1 fruit fly cellular context compared by ENCODE assay signal in the genomic region with DNA sequence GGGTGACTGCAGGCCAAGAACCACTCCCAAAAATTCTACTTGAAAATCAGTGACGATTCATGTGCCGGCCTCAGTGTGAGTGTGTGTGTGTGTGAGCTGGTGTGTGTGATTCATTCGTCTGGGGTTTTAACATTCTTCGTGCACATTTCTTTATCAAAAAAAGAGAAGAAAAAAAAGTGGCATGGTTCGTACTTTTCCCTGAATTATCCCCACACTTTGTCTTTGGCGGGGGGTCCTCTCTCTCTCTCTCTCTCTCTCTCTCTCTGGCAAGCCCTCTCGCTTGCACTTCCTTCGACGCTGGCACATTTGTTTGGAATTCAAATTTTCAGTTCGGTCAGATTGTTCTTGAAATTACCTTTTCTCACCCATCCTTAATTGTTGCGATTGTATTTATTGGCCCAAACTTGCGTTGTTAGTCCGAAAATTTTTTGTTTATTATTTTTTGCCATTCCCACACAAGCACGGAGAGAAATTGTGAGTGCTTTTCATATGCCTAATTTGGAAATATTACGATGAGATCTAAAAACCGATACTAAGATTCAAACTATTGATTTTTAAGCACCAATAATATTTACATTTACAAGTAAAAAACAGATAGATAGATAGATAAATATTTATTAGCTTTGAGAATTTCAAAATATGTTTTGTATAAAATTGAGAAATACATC.
TF ChIP-seq lines count a peak whose summit lies in the region.

No protein-coding gene starts in this region.

TF ChIP-seq in whole organism, embryonic, 481 proteins besides CTCF, POLR2A, EP300 and RAD21 (continued from another document and continues in another):
- TF ChIP-seq caup (GFP tag; optimal IDR thresholded peaks at IDR 0.05; lab: Kevin White, UChicago; ENCODE audit: severe bottlenecking), result no peak
- no peak for TF ChIP-seq CG12299 (tag; optimal IDR thresholded peaks at IDR 0.05; lab: Kevin White, UChicago)
- no peak for TF ChIP-seq h (optimal IDR thresholded peaks at IDR 0.05; lab: Kevin White, UChicago)
- peak; percentile 59 for TF ChIP-seq zf30C (GFP tag; optimal IDR thresholded peaks at IDR 0.05; lab: Kevin White, UChicago)
- no peak for TF ChIP-seq CG12744 (GFP tag; optimal IDR thresholded peaks at IDR 0.05; lab: Kevin White, UChicago)
- TF ChIP-seq CG8924 (tag; optimal IDR thresholded peaks at IDR 0.05; lab: Kevin White, UChicago), result no peak
- TF ChIP-seq knrl (GFP tag; IDR thresholded peaks at IDR 0.05; lab: Robert Waterston, UW; ENCODE audit: partially characterized antibody), result no peak
- no peak for TF ChIP-seq Sry-β (GFP tag; optimal IDR thresholded peaks at IDR 0.05; lab: Kevin White, UChicago)
- TF ChIP-seq CG17829 (tag; optimal IDR thresholded peaks at IDR 0.05; lab: Kevin White, UChicago), result no peak
- TF ChIP-seq BtbVII (GFP tag; optimal IDR thresholded peaks at IDR 0.05; lab: Kevin White, UChicago), result no peak
- no peak for TF ChIP-seq NK7.1 (GFP tag; optimal IDR thresholded peaks at IDR 0.05; lab: Kevin White, UChicago)
- TF ChIP-seq sima (GFP tag; optimal IDR thresholded peaks at IDR 0.05; lab: Kevin White, UChicago), result no peak
- no peak for TF ChIP-seq CG18764 (GFP tag; optimal IDR thresholded peaks at IDR 0.05; lab: Kevin White, UChicago)
- TF ChIP-seq lola (GFP tag; optimal IDR thresholded peaks at IDR 0.05; lab: Kevin White, UChicago), result no peak
- no peak for TF ChIP-seq CG11695 (GFP tag; IDR thresholded peaks at IDR 0.05; lab: Robert Waterston, UW)
- TF ChIP-seq CG3726 (GFP tag; IDR thresholded peaks at IDR 0.05; lab: Robert Waterston, UW), result no peak
- no peak for TF ChIP-seq Hr3 (GFP tag; optimal IDR thresholded peaks at IDR 0.05; lab: Kevin White, UChicago)
- peak; percentile 22 for TF ChIP-seq slp2 (GFP tag; optimal IDR thresholded peaks at IDR 0.05; lab: Kevin White, UChicago)
- peak; percentile 39 for TF ChIP-seq row (GFP tag; IDR thresholded peaks at IDR 0.05; lab: Robert Waterston, UW)
- no peak for TF ChIP-seq Rx (GFP tag; IDR thresholded peaks at IDR 0.05; lab: Robert Waterston, UW)
- TF ChIP-seq crol (GFP tag; IDR thresholded peaks at IDR 0.05; lab: Robert Waterston, UW), result peak; percentile 84
- TF ChIP-seq Doc3 (GFP tag; IDR thresholded peaks at IDR 0.05; lab: Robert Waterston, UW; ENCODE audit: partially characterized antibody), result no peak
- TF ChIP-seq Myb (GFP tag; optimal IDR thresholded peaks at IDR 0.05; lab: Kevin White, UChicago), result no peak
- no peak for TF ChIP-seq CG5245 (GFP tag; optimal IDR thresholded peaks at IDR 0.05; lab: Kevin White, UChicago)
- TF ChIP-seq E2f2 (GFP tag; IDR thresholded peaks at IDR 0.05; lab: Robert Waterston, UW), result 0 out of 2 replicates have a peak, but pooled peaks have one; percentile 6
- TF ChIP-seq CG2120 (GFP tag; optimal IDR thresholded peaks at IDR 0.05; lab: Kevin White, UChicago), result peak; percentile 60
- no peak for TF ChIP-seq ERR (GFP tag; optimal IDR thresholded peaks at IDR 0.05; lab: Kevin White, UChicago)
- peak; percentile 32 for TF ChIP-seq PHDP (tag; optimal IDR thresholded peaks at IDR 0.05; lab: Kevin White, UChicago)
- TF ChIP-seq gcm2 (GFP tag; optimal IDR thresholded peaks at IDR 0.05; lab: Kevin White, UChicago), result no peak
- no peak for TF ChIP-seq CG34224 (GFP tag; IDR thresholded peaks at IDR 0.05; lab: Robert Waterston, UW; ENCODE audit: partially characterized antibody)
- TF ChIP-seq grn (GFP tag; optimal IDR thresholded peaks at IDR 0.05; lab: Kevin White, UChicago), result no peak
- TF ChIP-seq CG11085 (GFP tag; IDR thresholded peaks at IDR 0.05; lab: Robert Waterston, UW), result no peak
- TF ChIP-seq CG2199 (GFP tag; IDR thresholded peaks at IDR 0.05; lab: Robert Waterston, UW), result 0 out of 3 replicates have a peak, but pooled peaks have one; percentile 49
- TF ChIP-seq Med (GFP tag; lab: Kevin White, UChicago), result peak; percentile 59
- no peak for TF ChIP-seq Stat92E (GFP tag; optimal IDR thresholded peaks at IDR 0.05; lab: Kevin White, UChicago)
- TF ChIP-seq rib (GFP tag; IDR thresholded peaks at IDR 0.05; lab: Robert Waterston, UW), result 0 out of 2 replicates have a peak, but pooled peaks have one; percentile 12
- no peak for TF ChIP-seq CG12236 (GFP tag; optimal IDR thresholded peaks at IDR 0.05; lab: Kevin White, UChicago)
- TF ChIP-seq Dp (GFP tag; optimal IDR thresholded peaks at IDR 0.05; lab: Kevin White, UChicago), result no peak
- no peak for TF ChIP-seq CG16863 (GFP tag; optimal IDR thresholded peaks at IDR 0.05; lab: Kevin White, UChicago)
- TF ChIP-seq jumu (GFP tag; optimal IDR thresholded peaks at IDR 0.05; lab: Kevin White, UChicago), result no peak
- no peak for TF ChIP-seq NC2β (GFP tag; optimal IDR thresholded peaks at IDR 0.05; lab: Kevin White, UChicago)
- TF ChIP-seq CG9876 (GFP tag; optimal IDR thresholded peaks at IDR 0.05; lab: Kevin White, UChicago), result no peak
- peak; percentile 8 for TF ChIP-seq CG17359 (tag; optimal IDR thresholded peaks at IDR 0.05; lab: Kevin White, UChicago)
- TF ChIP-seq grau (tag; optimal IDR thresholded peaks at IDR 0.05; lab: Kevin White, UChicago), result peak; percentile 60
- peak in 1 of 2 experiments; percentile 43 for TF ChIP-seq Hr51 (GFP tag; optimal IDR thresholded peaks at IDR 0.05; lab: Kevin White, UChicago)
- peak; percentile 40 for TF ChIP-seq CG30403 (GFP tag; optimal IDR thresholded peaks at IDR 0.05; lab: Kevin White, UChicago)
- TF ChIP-seq crp (GFP tag; optimal IDR thresholded peaks at IDR 0.05; lab: Kevin White, UChicago), result no peak
- TF ChIP-seq CG10543 (GFP tag; optimal IDR thresholded peaks at IDR 0.05; lab: Kevin White, UChicago), result no peak
- TF ChIP-seq CG13424 (tag; optimal IDR thresholded peaks at IDR 0.05; lab: Kevin White, UChicago), result peak; percentile 9
- peak; percentile 58 for TF ChIP-seq gem (tag; optimal IDR thresholded peaks at IDR 0.05; lab: Kevin White, UChicago)
- TF ChIP-seq CG12155 (GFP tag; optimal IDR thresholded peaks at IDR 0.05; lab: Kevin White, UChicago), result no peak
- TF ChIP-seq Atf3 (GFP tag; optimal IDR thresholded peaks at IDR 0.05; lab: Kevin White, UChicago), result no peak
- no peak for TF ChIP-seq da (GFP tag; optimal IDR thresholded peaks at IDR 0.05; lab: Kevin White, UChicago)
- no peak for TF ChIP-seq hb (GFP tag; IDR thresholded peaks at IDR 0.05; lab: Robert Waterston, UW; ENCODE audit: partially characterized antibody)
- TF ChIP-seq CG12659 (GFP tag; optimal IDR thresholded peaks at IDR 0.05; lab: Kevin White, UChicago), result no peak
- TF ChIP-seq eyg (GFP tag; optimal IDR thresholded peaks at IDR 0.05; lab: Kevin White, UChicago), result no peak
- no peak for TF ChIP-seq dysf (GFP tag; IDR thresholded peaks at IDR 0.05; lab: Robert Waterston, UW)
- no peak for TF ChIP-seq CG2875 (GFP tag; optimal IDR thresholded peaks at IDR 0.05; lab: Kevin White, UChicago)
- no peak for TF ChIP-seq zen (tag; optimal IDR thresholded peaks at IDR 0.05; lab: Kevin White, UChicago)
- TF ChIP-seq Abd-B (GFP tag; optimal IDR thresholded peaks at IDR 0.05; lab: Kevin White, UChicago), result no peak
- TF ChIP-seq nerfin-2 (GFP tag; IDR thresholded peaks at IDR 0.05; lab: Robert Waterston, UW; ENCODE audit: partially characterized antibody), result no peak
- TF ChIP-seq br (optimal IDR thresholded peaks at IDR 0.05; lab: Kevin White, UChicago), result no peak
- no peak for TF ChIP-seq Lpt (GFP tag; optimal IDR thresholded peaks at IDR 0.05; lab: Kevin White, UChicago)
- TF ChIP-seq Sry-δ (GFP tag; optimal IDR thresholded peaks at IDR 0.05; lab: Kevin White, UChicago), result no peak
- TF ChIP-seq onecut (GFP tag; IDR thresholded peaks at IDR 0.05; lab: Robert Waterston, UW), result no peak
- TF ChIP-seq fru (optimal IDR thresholded peaks at IDR 0.05; lab: Kevin White, UChicago), result no peak
- no peak for TF ChIP-seq CG1233 (GFP tag; optimal IDR thresholded peaks at IDR 0.05; lab: Kevin White, UChicago)
- TF ChIP-seq bowl (GFP tag; IDR thresholded peaks at IDR 0.05; lab: Robert Waterston, UW), result no peak
- 0 out of 2 replicates have a peak, but pooled peaks have one; percentile 31 for TF ChIP-seq CG32532 (GFP tag; IDR thresholded peaks at IDR 0.05; lab: Robert Waterston, UW)
- TF ChIP-seq cg (GFP tag; optimal IDR thresholded peaks at IDR 0.05; lab: Kevin White, UChicago), result peak; percentile 77
- no peak for TF ChIP-seq CG10267 (tag; optimal IDR thresholded peaks at IDR 0.05; lab: Kevin White, UChicago)
- peak; percentile 40 for TF ChIP-seq Bteb2 (GFP tag; optimal IDR thresholded peaks at IDR 0.05; lab: Kevin White, UChicago)
- no peak for TF ChIP-seq gfzf (GFP tag; optimal IDR thresholded peaks at IDR 0.05; lab: Kevin White, UChicago)
- no peak for TF ChIP-seq CG6654 (GFP tag; optimal IDR thresholded peaks at IDR 0.05; lab: Kevin White, UChicago)
- TF ChIP-seq CG14441 (GFP tag; IDR thresholded peaks at IDR 0.05; lab: Robert Waterston, UW), result 0 out of 2 replicates have a peak, but pooled peaks have one; percentile 5
- no peak for TF ChIP-seq mirr (GFP tag; optimal IDR thresholded peaks at IDR 0.05; lab: Kevin White, UChicago)
- no peak for TF ChIP-seq Oli (tag; optimal IDR thresholded peaks at IDR 0.05; lab: Kevin White, UChicago)
- TF ChIP-seq CG9437 (GFP tag; optimal IDR thresholded peaks at IDR 0.05; lab: Kevin White, UChicago), result peak; percentile 31
- TF ChIP-seq tio (GFP tag; optimal IDR thresholded peaks at IDR 0.05; lab: Kevin White, UChicago), result peak; percentile 8
- no peak for TF ChIP-seq CG2129 (GFP tag; IDR thresholded peaks at IDR 0.05; lab: Robert Waterston, UW; ENCODE audit: partially characterized antibody)
- no peak for TF ChIP-seq CG7786 (GFP tag; optimal IDR thresholded peaks at IDR 0.05; lab: Kevin White, UChicago)
- peak; percentile 17 for TF ChIP-seq zfh2 (GFP tag; optimal IDR thresholded peaks at IDR 0.05; lab: Kevin White, UChicago)
- no peak for TF ChIP-seq CG4328 (GFP tag; optimal IDR thresholded peaks at IDR 0.05; lab: Kevin White, UChicago)
- no peak for TF ChIP-seq ato (GFP tag; IDR thresholded peaks at IDR 0.05; lab: Robert Waterston, UW; ENCODE audit: partially characterized antibody)
- no peak for TF ChIP-seq CG31441 (GFP tag; IDR thresholded peaks at IDR 0.05; lab: Robert Waterston, UW)
- TF ChIP-seq ara (GFP tag; IDR thresholded peaks at IDR 0.05; lab: Robert Waterston, UW), result no peak
- no peak for TF ChIP-seq CG9215 (GFP tag; IDR thresholded peaks at IDR 0.05; lab: Robert Waterston, UW)
- TF ChIP-seq Sin3A (optimal IDR thresholded peaks at IDR 0.05; lab: Kevin White, UChicago), result no peak
- no peak for TF ChIP-seq D (optimal IDR thresholded peaks at IDR 0.05; lab: Kevin White, UChicago)
- TF ChIP-seq D (GFP tag; optimal IDR thresholded peaks at IDR 0.05; lab: Kevin White, UChicago), result no peak
- TF ChIP-seq H15 (GFP tag; IDR thresholded peaks at IDR 0.05; lab: Robert Waterston, UW), result no peak
- no peak for TF ChIP-seq CG5180 (GFP tag; optimal IDR thresholded peaks at IDR 0.05; lab: Kevin White, UChicago)
- TF ChIP-seq z (GFP tag; IDR thresholded peaks at IDR 0.05; lab: Robert Waterston, UW), result no peak
- TF ChIP-seq zfh1 (GFP tag; IDR thresholded peaks at IDR 0.05; lab: Robert Waterston, UW), result no peak
- TF ChIP-seq sd (tag; optimal IDR thresholded peaks at IDR 0.05; lab: Kevin White, UChicago), result peak; percentile 88
- TF ChIP-seq CG30020 (tag; optimal IDR thresholded peaks at IDR 0.05; lab: Kevin White, UChicago), result no peak
- TF ChIP-seq sna (GFP tag; IDR thresholded peaks at IDR 0.05; lab: Robert Waterston, UW; ENCODE audit: partially characterized antibody), result no peak
- peak; percentile 32 for TF ChIP-seq CG7839 (tag; optimal IDR thresholded peaks at IDR 0.05; lab: Kevin White, UChicago)
- no peak for TF ChIP-seq Aef1 (GFP tag; IDR thresholded peaks at IDR 0.05; lab: Robert Waterston, UW)
- no peak for TF ChIP-seq Chrac-16 (GFP tag; optimal IDR thresholded peaks at IDR 0.05; lab: Kevin White, UChicago)
- TF ChIP-seq stc (GFP tag; IDR thresholded peaks at IDR 0.05; lab: Robert Waterston, UW), result no peak
- TF ChIP-seq vvl (GFP tag; IDR thresholded peaks at IDR 0.05; lab: Robert Waterston, UW), result no peak
- no peak for TF ChIP-seq CG10147 (GFP tag; optimal IDR thresholded peaks at IDR 0.05; lab: Kevin White, UChicago)
- TF ChIP-seq run (tag; optimal IDR thresholded peaks at IDR 0.05; lab: Kevin White, UChicago), result no peak
- no peak for TF ChIP-seq HLH3B (GFP tag; IDR thresholded peaks at IDR 0.05; lab: Robert Waterston, UW)
- TF ChIP-seq seq (GFP tag; IDR thresholded peaks at IDR 0.05; lab: Robert Waterston, UW), result 0 out of 2 replicates have a peak, but pooled peaks have one; percentile 7
- TF ChIP-seq unc-4 (GFP tag; IDR thresholded peaks at IDR 0.05; lab: Robert Waterston, UW; ENCODE audit: partially characterized antibody), result no peak
- TF ChIP-seq Mes4 (GFP tag; optimal IDR thresholded peaks at IDR 0.05; lab: Kevin White, UChicago), result no peak
- no peak for TF ChIP-seq btn (GFP tag; optimal IDR thresholded peaks at IDR 0.05; lab: Kevin White, UChicago)
- TF ChIP-seq sens (GFP tag; lab: Kevin White, UChicago), result peak; percentile 84
- TF ChIP-seq sr (GFP tag; IDR thresholded peaks at IDR 0.05; lab: Robert Waterston, UW), result no peak
- TF ChIP-seq TFAM (GFP tag; optimal IDR thresholded peaks at IDR 0.05; lab: Kevin White, UChicago), result no peak
- no peak for TF ChIP-seq CG10959 (GFP tag; IDR thresholded peaks at IDR 0.05; lab: Robert Waterston, UW)
- no peak for TF ChIP-seq Max (GFP tag; optimal IDR thresholded peaks at IDR 0.05; lab: Kevin White, UChicago)
- TF ChIP-seq cwo (GFP tag; optimal IDR thresholded peaks at IDR 0.05; lab: Kevin White, UChicago), result no peak
- no peak for TF ChIP-seq CG13287 (GFP tag; IDR thresholded peaks at IDR 0.05; lab: Robert Waterston, UW; ENCODE audit: partially characterized antibody)
- TF ChIP-seq vfl (GFP tag; optimal IDR thresholded peaks at IDR 0.05; lab: Kevin White, UChicago), result no peak
- TF ChIP-seq Taf1 (GFP tag; IDR thresholded peaks at IDR 0.05; lab: Robert Waterston, UW), result no peak
- TF ChIP-seq CG7357 (GFP tag; IDR thresholded peaks at IDR 0.05; lab: Robert Waterston, UW), result no peak
- TF ChIP-seq HLH54F (GFP tag; optimal IDR thresholded peaks at IDR 0.05; lab: Kevin White, UChicago), result no peak
- TF ChIP-seq pnt (GFP tag; optimal IDR thresholded peaks at IDR 0.05; lab: Kevin White, UChicago), result no peak
- no peak for TF ChIP-seq trem (tag; optimal IDR thresholded peaks at IDR 0.05; lab: Kevin White, UChicago)
- no peak for TF ChIP-seq D19B (GFP tag; optimal IDR thresholded peaks at IDR 0.05; lab: Kevin White, UChicago)
- peak; percentile 88 for TF ChIP-seq CG1832 (GFP tag; optimal IDR thresholded peaks at IDR 0.05; lab: Kevin White, UChicago)
- no peak for TF ChIP-seq CG42726 (GFP tag; IDR thresholded peaks at IDR 0.05; lab: Robert Waterston, UW; ENCODE audit: partially characterized antibody)
- TF ChIP-seq CG9797 (GFP tag; optimal IDR thresholded peaks at IDR 0.05; lab: Kevin White, UChicago), result no peak
- TF ChIP-seq Bdp1 (GFP tag; optimal IDR thresholded peaks at IDR 0.05; lab: Kevin White, UChicago), result no peak
- TF ChIP-seq nmo (GFP tag; optimal IDR thresholded peaks at IDR 0.05; lab: Kevin White, UChicago), result no peak
